Worm (Caenorhabditis elegans) whole organism, L4 larva: ENCODE results near the gene F46G11.2.

Experiments used
- D1046.2 ChIP-seq: fragments of 200-800 bp; sonication (Bioruptor generic); IDR thresholded peaks from 2 replicates; pipeline ENCODE4 v1.3.6; 2022; ENCODE audit warnings: missing genetic modification characterization, missing compliant biosample characterization
- F37D6.2 ChIP-seq: sonication (generic microtip); optimal IDR thresholded peaks from 2 replicates; lab custom pipeline; 2016; ENCODE audit warnings: mild to moderate bottlenecking, missing genetic modification characterization, missing compliant biosample characterization
- T20F7.1 ChIP-seq: fragments of 200-800 bp; sonication (Bioruptor generic); optimal IDR thresholded peaks from 2 replicates; lab custom pipeline; 2018; ENCODE audit warnings: mild to moderate bottlenecking, missing genetic modification characterization, missing compliant biosample characterization
- T26A8.4 ChIP-seq: fragments of 200-800 bp; sonication (Bioruptor generic); IDR thresholded peaks from 2 replicates; pipeline ENCODE4 v1.3.6; 2022; ENCODE audit warnings: missing genetic modification characterization, missing compliant biosample characterization
- Y105C5A.15 ChIP-seq: fragments of 200-800 bp; sonication (Bioruptor generic); IDR thresholded peaks from 2 replicates; pipeline ENCODE4 v1.3.6; 2022; ENCODE audit warnings: missing genetic modification characterization, missing compliant biosample characterization
- Y5F2A.4 ChIP-seq: fragments of 200-800 bp; sonication (Bioruptor generic); optimal IDR thresholded peaks from 2 replicates; lab custom pipeline; 2018; ENCODE audit warnings: mild to moderate bottlenecking, missing genetic modification characterization, missing compliant biosample characterization
- Y75B8A.6 ChIP-seq: fragments of 200-800 bp; sonication (Bioruptor generic); IDR thresholded peaks from 2 replicates; pipeline ENCODE4 v1.3.6; 2022; ENCODE audit warnings: missing genetic modification reagents, missing genetic modification characterization, missing compliant biosample characterization
- ZK337.2 ChIP-seq: fragments of 200-800 bp; sonication (Bioruptor generic); IDR thresholded peaks from 2 replicates; pipeline ENCODE4 v1.3.6; 2022; ENCODE audit warnings: missing genetic modification reagents, missing genetic modification characterization, missing compliant biosample characterization
- aly-2 ChIP-seq: sonication (generic microtip); optimal IDR thresholded peaks from 2 replicates; lab custom pipeline; 2018; ENCODE audit warnings: missing biosample characterization, missing genetic modification characterization
- ama-1 ChIP-seq: fragments of 150-350 bp; optimal IDR thresholded peaks from 2 replicates; lab custom pipeline; 2014; ENCODE audit warnings: inconsistent platforms, mixed read lengths
- arid-1 ChIP-seq: fragments of 200-800 bp; sonication (Bioruptor generic); conservative IDR thresholded peaks from 2 replicates; pipeline ENCODE4 v1.3.6; 2022; ENCODE audit warnings: missing genetic modification reagents, missing genetic modification characterization, missing compliant biosample characterization
- attf-4 ChIP-seq: sonication (generic microtip); optimal IDR thresholded peaks from 3 replicates; lab custom pipeline; 2017; ENCODE audit warnings: missing biosample characterization, missing genetic modification characterization
- ceh-20 ChIP-seq: fragments of 200-800 bp; sonication (Bioruptor generic); IDR thresholded peaks from 2 replicates; pipeline ENCODE4 v1.3.6; 2022; ENCODE audit warnings: missing genetic modification reagents, missing genetic modification characterization, missing compliant biosample characterization
- ceh-32 ChIP-seq: sonication (generic microtip); optimal IDR thresholded peaks from 2 replicates; lab custom pipeline; 2016; ENCODE audit warnings: mild to moderate bottlenecking, missing genetic modification characterization, missing compliant biosample characterization; ENCODE audit not compliant: poor library complexity
- ceh-62 ChIP-seq: sonication (generic microtip); optimal IDR thresholded peaks from 2 replicates; lab custom pipeline; 2017; ENCODE audit warnings: missing biosample characterization, missing genetic modification characterization
- cey-2 ChIP-seq: sonication (generic microtip); optimal IDR thresholded peaks from 3 replicates; lab custom pipeline; 2017; ENCODE audit warnings: missing genetic modification characterization, mild to moderate bottlenecking, missing compliant biosample characterization, antibody characterized with exemption, borderline replicate concordance; ENCODE audit not compliant: insufficient read depth
- ctbp-1 ChIP-seq: fragments of 200-800 bp; sonication (Bioruptor generic); IDR thresholded peaks from 2 replicates; pipeline ENCODE4 v1.3.6; 2022; ENCODE audit warnings: missing genetic modification reagents, missing genetic modification characterization, missing compliant biosample characterization
- daf-12 ChIP-seq: fragments of 150-350 bp; optimal IDR thresholded peaks from 2 replicates; lab custom pipeline; 2014; ENCODE audit warnings: missing biosample characterization, missing genetic modification reagents, missing genetic modification characterization
- daf-8 ChIP-seq: fragments of 200-800 bp; sonication (Bioruptor generic); IDR thresholded peaks from 2 replicates; pipeline ENCODE4 v1.3.6; 2022; ENCODE audit warnings: missing genetic modification characterization, missing compliant biosample characterization
- dmd-6 ChIP-seq: fragments of 200-800 bp; sonication (Bioruptor generic); IDR thresholded peaks from 2 replicates; pipeline ENCODE4 v1.3.6; 2022; ENCODE audit warnings: missing genetic modification reagents, missing genetic modification characterization, missing compliant biosample characterization
- dmd-8 ChIP-seq: fragments of 200-800 bp; sonication (Bioruptor generic); IDR thresholded peaks from 2 replicates; pipeline ENCODE4 v1.3.6; 2022; ENCODE audit warnings: missing genetic modification characterization, missing compliant biosample characterization
- egl-43 ChIP-seq: fragments of 200-800 bp; sonication (Bioruptor generic); IDR thresholded peaks from 2 replicates; pipeline ENCODE4 v1.3.6; 2022; ENCODE audit warnings: missing genetic modification reagents, missing genetic modification characterization, missing compliant biosample characterization
- fos-1 ChIP-seq: fragments of 150-350 bp; optimal IDR thresholded peaks from 2 replicates; lab custom pipeline; 2014; ENCODE audit warnings: missing biosample characterization, missing genetic modification characterization
- hlh-30 ChIP-seq: sonication (generic microtip); optimal IDR thresholded peaks from 2 replicates; lab custom pipeline; 2017; ENCODE audit warnings: antibody characterized with exemption, mild to moderate bottlenecking, missing genetic modification characterization, missing compliant biosample characterization; ENCODE audit not compliant: insufficient read depth
- hmg-1.1 ChIP-seq: fragments of 200-800 bp; sonication (Bioruptor generic); IDR thresholded peaks from 2 replicates; pipeline ENCODE4 v1.3.6; 2022; ENCODE audit warnings: missing genetic modification reagents, missing genetic modification characterization, missing compliant biosample characterization
- jun-1 ChIP-seq: fragments of 150-350 bp; optimal IDR thresholded peaks from 2 replicates; lab custom pipeline; 2014; ENCODE audit warnings: missing biosample characterization, missing genetic modification reagents, missing genetic modification characterization
- lim-7 ChIP-seq: fragments of 200-800 bp; sonication (Bioruptor generic); IDR thresholded peaks from 2 replicates; pipeline ENCODE4 v1.3.6; 2022; ENCODE audit warnings: missing genetic modification characterization, missing compliant biosample characterization
- lin-1 ChIP-seq: fragments of 200-800 bp; sonication (Bioruptor generic); IDR thresholded peaks from 2 replicates; pipeline ENCODE4 v1.3.6; 2022; ENCODE audit warnings: missing genetic modification reagents, missing genetic modification characterization, missing compliant biosample characterization
- lir-3 ChIP-seq: sonication (generic microtip); optimal IDR thresholded peaks from 2 replicates; lab custom pipeline; 2016; ENCODE audit warnings: mild to moderate bottlenecking, missing genetic modification characterization, missing compliant biosample characterization
- lsy-2 ChIP-seq, 2 experiments: fragments of 150-350 bp in 1 of 2; sonication (generic microtip) in 1 of 2; optimal IDR thresholded peaks; 2 replicates each; lab custom pipeline; 2014 to 2017; ENCODE audit warnings: missing biosample characterization in 2 of 2, missing genetic modification characterization in 2 of 2
- madf-9 ChIP-seq: fragments of 200-800 bp; sonication (Bioruptor generic); conservative IDR thresholded peaks from 2 replicates; pipeline ENCODE4 v1.3.6; 2022; ENCODE audit warnings: missing genetic modification reagents, missing genetic modification characterization, missing compliant biosample characterization
- mdt-29 ChIP-seq: fragments of 200-800 bp; sonication (Bioruptor generic); IDR thresholded peaks from 2 replicates; pipeline ENCODE4 v1.3.6; 2022; ENCODE audit warnings: missing genetic modification reagents, missing genetic modification characterization, missing compliant biosample characterization
- mep-1 ChIP-seq: fragments of 150-350 bp; sonication (generic microtip); optimal IDR thresholded peaks from 3 replicates; lab custom pipeline; 2014; ENCODE audit warnings: missing biosample characterization, missing genetic modification characterization
- mes-2 ChIP-seq: sonication (generic microtip); optimal IDR thresholded peaks from 2 replicates; lab custom pipeline; 2016; ENCODE audit warnings: missing genotype, mild to moderate bottlenecking, missing genetic modification characterization, missing compliant biosample characterization; ENCODE audit not compliant: poor library complexity, severe bottlenecking
- mxl-3 ChIP-seq: fragments of 200-800 bp; sonication (Bioruptor generic); optimal IDR thresholded peaks from 2 replicates; lab custom pipeline; 2018; ENCODE audit warnings: mild to moderate bottlenecking, missing genetic modification characterization, missing compliant biosample characterization
- nhr-10 ChIP-seq: fragments of 150-350 bp; optimal IDR thresholded peaks from 2 replicates; lab custom pipeline; 2014; ENCODE audit warnings: missing biosample characterization, missing genetic modification characterization
- nhr-11 ChIP-seq: fragments of 150-350 bp; optimal IDR thresholded peaks from 2 replicates; lab custom pipeline; 2014; ENCODE audit warnings: missing biosample characterization, missing genetic modification characterization
- nhr-25 ChIP-seq: sonication (generic microtip); optimal IDR thresholded peaks from 2 replicates; lab custom pipeline; 2017; ENCODE audit warnings: missing genetic modification characterization, mild to moderate bottlenecking, missing compliant biosample characterization, antibody characterized with exemption, moderate library complexity, borderline replicate concordance; ENCODE audit not compliant: insufficient read depth
- nhr-28 ChIP-seq: fragments of 150-350 bp; optimal IDR thresholded peaks from 2 replicates; lab custom pipeline; 2014; ENCODE audit warnings: missing biosample characterization, missing genetic modification characterization
- nhr-48 ChIP-seq: sonication (generic microtip); optimal IDR thresholded peaks from 2 replicates; lab custom pipeline; 2016; ENCODE audit warnings: mild to moderate bottlenecking, missing genetic modification characterization, missing compliant biosample characterization
- php-3 ChIP-seq: fragments of 200-800 bp; sonication (Bioruptor generic); IDR thresholded peaks from 2 replicates; pipeline ENCODE4 v1.3.6; 2022; ENCODE audit warnings: missing genetic modification reagents, missing genetic modification characterization, missing compliant biosample characterization
- pqm-1 ChIP-seq: sonication (generic microtip); optimal IDR thresholded peaks from 2 replicates; lab custom pipeline; 2017; ENCODE audit warnings: missing biosample characterization, missing genetic modification characterization
- saeg-2 ChIP-seq: fragments of 200-800 bp; sonication (Bioruptor generic); IDR thresholded peaks from 2 replicates; pipeline ENCODE4 v1.3.6; 2022; ENCODE audit warnings: missing genetic modification reagents, missing genetic modification characterization, missing compliant biosample characterization
- skn-1 ChIP-seq: fragments of 150-350 bp; optimal IDR thresholded peaks from 2 replicates; lab custom pipeline; 2014; ENCODE audit warnings: missing biosample characterization, missing genetic modification characterization
- snpc-1.2 ChIP-seq: fragments of 200-800 bp; sonication (Bioruptor generic); IDR thresholded peaks from 2 replicates; pipeline ENCODE4 v1.3.6; 2022; ENCODE audit warnings: missing genetic modification reagents, missing genetic modification characterization, missing compliant biosample characterization
- tra-1 ChIP-seq: fragments of 200-800 bp; sonication (Bioruptor generic); IDR thresholded peaks from 2 replicates; pipeline ENCODE4 v1.3.6; 2022; ENCODE audit warnings: missing genetic modification reagents, missing genetic modification characterization, missing compliant biosample characterization
- unc-130 ChIP-seq: sonication (generic microtip); optimal IDR thresholded peaks from 2 replicates; lab custom pipeline; 2016; ENCODE audit warnings: missing genetic modification reagents, missing genetic modification characterization, missing compliant biosample characterization
- unc-62 ChIP-seq, 3 experiments: fragments of 150-350 bp in 1 of 3; sonication (generic microtip); optimal IDR thresholded peaks in 2 of 3; peaks in 1 of 3; 1 replicate in 1 of 3; 2 replicates in 2 of 3; lab custom pipeline; 2014 to 2017; ENCODE audit warnings: missing biosample characterization in 3 of 3, missing genetic modification characterization in 3 of 3, missing genetic modification reagents in 3 of 3, missing genotype in 1 of 3
- zfp-3 ChIP-seq: fragments of 200-800 bp; sonication (Bioruptor generic); conservative IDR thresholded peaks from 2 replicates; pipeline ENCODE4 v1.3.6; 2022; ENCODE audit warnings: missing genetic modification reagents, missing genetic modification characterization, missing compliant biosample characterization
- zip-11 ChIP-seq: fragments of 200-800 bp; sonication (Bioruptor generic); IDR thresholded peaks from 2 replicates; pipeline ENCODE4 v1.3.6; 2022; ENCODE audit warnings: missing genetic modification characterization, missing compliant biosample characterization
- zip-2 ChIP-seq: fragments of 150-350 bp; optimal IDR thresholded peaks from 2 replicates; lab custom pipeline; 2014; ENCODE audit warnings: missing biosample characterization, missing genetic modification characterization
- ztf-7 ChIP-seq: fragments of 150-350 bp; optimal IDR thresholded peaks from 2 replicates; lab custom pipeline; 2014; ENCODE audit warnings: missing biosample characterization, missing genetic modification characterization

F46G11.2 gene

DNA sequence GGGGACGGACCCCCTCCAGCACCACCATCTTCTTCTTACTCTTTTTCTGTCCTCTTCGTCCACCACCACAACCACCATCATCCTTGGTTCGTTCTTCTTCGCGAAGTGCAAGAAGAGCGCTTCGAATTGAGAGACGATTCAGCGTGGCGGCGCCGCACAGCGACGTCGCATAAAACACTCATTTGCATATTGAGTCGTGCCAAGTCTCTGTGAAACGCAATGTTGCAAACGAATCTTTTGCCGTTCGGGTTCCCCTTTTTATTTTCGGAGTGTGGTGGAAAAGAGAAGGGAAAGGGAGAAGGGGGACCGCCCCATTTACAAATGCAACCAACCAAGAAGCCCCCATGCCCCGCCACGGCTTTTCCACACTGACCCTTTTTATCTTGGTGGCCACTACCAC, 28.4 kb downstream of the F46G11.2 start (continued):
- no peak for TF ChIP-seq ceh-62
- no peak for TF ChIP-seq lir-3 (tag; lab: Kevin White, UChicago)
- no peak for TF ChIP-seq D1046.2 (GFP tag; lab: Robert Waterston, UW)
- TF ChIP-seq nhr-11 (tag; lab: Kevin White, UChicago) = no peak
- TF ChIP-seq ceh-32 (tag; lab: Kevin White, UChicago) = no peak
- no peak for TF ChIP-seq T26A8.4 (GFP tag; lab: Robert Waterston, UW)
- TF ChIP-seq ztf-7 = no peak
- TF ChIP-seq tra-1 = no peak
- TF ChIP-seq ZK337.2 = no peak
- TF ChIP-seq madf-9 (GFP tag; lab: Robert Waterston, UW) = no peak
- TF ChIP-seq ama-1 (lab: Kevin White, UChicago) = no peak
- no peak for TF ChIP-seq Y75B8A.6 (GFP tag; lab: Robert Waterston, UW)
- no peak for TF ChIP-seq daf-8
- no peak for TF ChIP-seq cey-2 (tag; lab: Kevin White, UChicago)
- peak in 1 of 2 experiments; percentile 34 for TF ChIP-seq lsy-2 (tag; optimal IDR thresholded peaks at IDR 0.05; lab: Kevin White, UChicago)
- no peak for TF ChIP-seq lin-1 (GFP tag; lab: Robert Waterston, UW)
- no peak for TF ChIP-seq mes-2 (tag; lab: Kevin White, UChicago)
- TF ChIP-seq zfp-3 (GFP tag; lab: Robert Waterston, UW) = no peak
- no peak for TF ChIP-seq unc-130 (GFP tag; lab: Kevin White, UChicago)
- no peak for TF ChIP-seq php-3 (GFP tag; lab: Robert Waterston, UW)
- TF ChIP-seq saeg-2 (GFP tag; lab: Robert Waterston, UW) = 0 out of 2 replicates have a peak, but pooled peaks have one; percentile 20
- peak; percentile 31 for TF ChIP-seq mep-1 (tag; lab: Kevin White, UChicago)
- no peak for TF ChIP-seq dmd-8 (GFP tag; lab: Robert Waterston, UW)
- TF ChIP-seq daf-12 (tag; lab: Kevin White, UChicago) = no peak
- no peak for TF ChIP-seq Y5F2A.4 (GFP tag; lab: Kevin White, UChicago)
- TF ChIP-seq fos-1 = no peak
- TF ChIP-seq nhr-25 = no peak
- TF ChIP-seq snpc-1.2 (GFP tag; lab: Robert Waterston, UW) = no peak
- no peak for TF ChIP-seq jun-1 (tag; lab: Kevin White, UChicago)
- TF ChIP-seq zip-11 (GFP tag; lab: Robert Waterston, UW) = no peak
- no peak for TF ChIP-seq arid-1
- no peak for TF ChIP-seq unc-62 (GFP tag; optimal IDR thresholded peaks at IDR 0.05 in 1 of 2; lab: Kevin White, UChicago)
- TF ChIP-seq unc-62 (tag; optimal IDR thresholded peaks at IDR 0.05; lab: Kevin White, UChicago) = no peak
- TF ChIP-seq T20F7.1 (GFP tag; lab: Kevin White, UChicago) = no peak
- no peak for TF ChIP-seq pqm-1
- TF ChIP-seq ceh-20 (GFP tag; lab: Robert Waterston, UW) = no peak
- no peak for TF ChIP-seq zip-2 (tag; lab: Kevin White, UChicago)
- TF ChIP-seq hmg-1.1 (GFP tag; lab: Robert Waterston, UW) = peak; percentile 52
- no peak for TF ChIP-seq lim-7
- 0 out of 2 replicates have a peak, but pooled peaks have one; percentile 7 for TF ChIP-seq ctbp-1 (GFP tag; lab: Robert Waterston, UW)
- TF ChIP-seq mxl-3 = no peak
- TF ChIP-seq Y105C5A.15 (GFP tag; lab: Robert Waterston, UW) = no peak
- no peak for TF ChIP-seq aly-2 (tag; lab: Kevin White, UChicago)
- TF ChIP-seq nhr-28 (tag; lab: Kevin White, UChicago) = no peak
- TF ChIP-seq mdt-29 (GFP tag; lab: Robert Waterston, UW) = no peak
- no peak for TF ChIP-seq nhr-10 (tag; lab: Kevin White, UChicago)
- TF ChIP-seq egl-43 (GFP tag; lab: Robert Waterston, UW) = no peak
- TF ChIP-seq attf-4 (tag; lab: Kevin White, UChicago) = no peak
- no peak for TF ChIP-seq skn-1 (tag; lab: Kevin White, UChicago)
- TF ChIP-seq dmd-6 (GFP tag; lab: Robert Waterston, UW) = no peak
- no peak for TF ChIP-seq nhr-48 (tag; lab: Kevin White, UChicago)
- no peak for TF ChIP-seq hlh-30
- peak; percentile 29 for TF ChIP-seq F37D6.2 (tag; lab: Kevin White, UChicago)
